Worm (Caenorhabditis elegans) whole organism, L4 larva: Measurements from ENCODE around the gene B0280.2.

Experiments used
- F49E8.2 ChIP-seq: sonication (generic microtip); optimal IDR thresholded peaks from 2 replicates; lab custom pipeline; 2016; ENCODE audit warnings: missing compliant biosample characterization, mild to moderate bottlenecking, missing genetic modification characterization, borderline replicate concordance
- T20F7.1 ChIP-seq: fragments of 200-800 bp; sonication (Bioruptor generic); optimal IDR thresholded peaks from 2 replicates; lab custom pipeline; 2018; ENCODE audit warnings: mild to moderate bottlenecking, missing genetic modification characterization, missing compliant biosample characterization
- Y105C5A.15 ChIP-seq: fragments of 200-800 bp; sonication (Bioruptor generic); IDR thresholded peaks from 2 replicates; pipeline ENCODE4 v1.3.6; 2022; ENCODE audit warnings: missing genetic modification characterization, missing compliant biosample characterization
- Y48G9A.11 ChIP-seq: fragments of 200-800 bp; sonication (Bioruptor generic); IDR thresholded peaks from 2 replicates; pipeline ENCODE4 v1.3.6; 2022; ENCODE audit warnings: missing genetic modification reagents, missing genetic modification characterization, missing compliant biosample characterization
- Y5F2A.4 ChIP-seq: fragments of 200-800 bp; sonication (Bioruptor generic); optimal IDR thresholded peaks from 2 replicates; lab custom pipeline; 2018; ENCODE audit warnings: mild to moderate bottlenecking, missing genetic modification characterization, missing compliant biosample characterization
- ZK337.2 ChIP-seq: fragments of 200-800 bp; sonication (Bioruptor generic); IDR thresholded peaks from 2 replicates; pipeline ENCODE4 v1.3.6; 2022; ENCODE audit warnings: missing genetic modification reagents, missing genetic modification characterization, missing compliant biosample characterization
- aha-1 ChIP-seq: fragments of 150-350 bp; peaks from one replicate; lab custom pipeline; 2014; ENCODE audit warnings: missing biosample characterization, missing genetic modification characterization
- attf-4 ChIP-seq: sonication (generic microtip); optimal IDR thresholded peaks from 3 replicates; lab custom pipeline; 2017; ENCODE audit warnings: missing biosample characterization, missing genetic modification characterization
- ceh-20 ChIP-seq: fragments of 200-800 bp; sonication (Bioruptor generic); IDR thresholded peaks from 2 replicates; pipeline ENCODE4 v1.3.6; 2022; ENCODE audit warnings: missing genetic modification reagents, missing genetic modification characterization, missing compliant biosample characterization
- ceh-62 ChIP-seq: sonication (generic microtip); optimal IDR thresholded peaks from 2 replicates; lab custom pipeline; 2017; ENCODE audit warnings: missing biosample characterization, missing genetic modification characterization
- ctbp-1 ChIP-seq: fragments of 200-800 bp; sonication (Bioruptor generic); IDR thresholded peaks from 2 replicates; pipeline ENCODE4 v1.3.6; 2022; ENCODE audit warnings: missing genetic modification reagents, missing genetic modification characterization, missing compliant biosample characterization
- daf-16 ChIP-seq, 3 experiments: sonication (generic microtip); optimal IDR thresholded peaks; 2 replicates each; lab custom pipeline; 2016 to 2017; ENCODE audit warnings: missing genetic modification characterization in 3 of 3, missing genetic modification reagents in 3 of 3, mild to moderate bottlenecking in 2 of 3, missing compliant biosample characterization in 2 of 3, missing biosample characterization in 1 of 3, moderate library complexity in 1 of 3
- daf-19 ChIP-seq: fragments of 200-800 bp; sonication (Bioruptor generic); conservative IDR thresholded peaks from 2 replicates; pipeline ENCODE4 v1.3.6; 2022; ENCODE audit warnings: missing genetic modification characterization, missing compliant biosample characterization
- dmd-8 ChIP-seq: fragments of 200-800 bp; sonication (Bioruptor generic); IDR thresholded peaks from 2 replicates; pipeline ENCODE4 v1.3.6; 2022; ENCODE audit warnings: missing genetic modification characterization, missing compliant biosample characterization
- dve-1 ChIP-seq: sonication (generic microtip); optimal IDR thresholded peaks from 2 replicates; lab custom pipeline; 2017; ENCODE audit warnings: antibody characterized with exemption, mild to moderate bottlenecking, missing genetic modification characterization, missing compliant biosample characterization; ENCODE audit not compliant: insufficient read depth
- egl-27 ChIP-seq: sonication (generic microtip); optimal IDR thresholded peaks from 3 replicates; lab custom pipeline; 2017; ENCODE audit warnings: missing biosample characterization, missing genetic modification reagents, missing genetic modification characterization
- hif-1 ChIP-seq, 2 experiments: sonication (generic microtip); optimal IDR thresholded peaks; 2 replicates each; lab custom pipeline; 2016 to 2017; ENCODE audit warnings: missing compliant biosample characterization in 2 of 2, missing genetic modification characterization in 2 of 2, missing genetic modification reagents in 2 of 2, missing genotype in 2 of 2, mild to moderate bottlenecking in 1 of 2
- lim-7 ChIP-seq: fragments of 200-800 bp; sonication (Bioruptor generic); IDR thresholded peaks from 2 replicates; pipeline ENCODE4 v1.3.6; 2022; ENCODE audit warnings: missing genetic modification characterization, missing compliant biosample characterization
- lin-1 ChIP-seq: fragments of 200-800 bp; sonication (Bioruptor generic); IDR thresholded peaks from 2 replicates; pipeline ENCODE4 v1.3.6; 2022; ENCODE audit warnings: missing genetic modification reagents, missing genetic modification characterization, missing compliant biosample characterization
- lin-29 ChIP-seq: fragments of 200-800 bp; sonication (Bioruptor generic); IDR thresholded peaks from 2 replicates; pipeline ENCODE4 v1.3.6; 2022; ENCODE audit warnings: missing genetic modification reagents, missing genetic modification characterization, missing compliant biosample characterization
- lin-39 ChIP-seq: fragments of 150-350 bp; optimal IDR thresholded peaks from 2 replicates; lab custom pipeline; 2014; ENCODE audit warnings: missing biosample characterization, missing genetic modification reagents, missing genetic modification characterization
- lsy-2 ChIP-seq, 2 experiments: fragments of 150-350 bp in 1 of 2; sonication (generic microtip) in 1 of 2; optimal IDR thresholded peaks; 2 replicates each; lab custom pipeline; 2014 to 2017; ENCODE audit warnings: missing biosample characterization in 2 of 2, missing genetic modification characterization in 2 of 2
- madf-9 ChIP-seq: fragments of 200-800 bp; sonication (Bioruptor generic); conservative IDR thresholded peaks from 2 replicates; pipeline ENCODE4 v1.3.6; 2022; ENCODE audit warnings: missing genetic modification reagents, missing genetic modification characterization, missing compliant biosample characterization
- mdl-1 ChIP-seq, 2 experiments: fragments of 150-350 bp in 1 of 2; sonication (generic microtip) in 1 of 2; optimal IDR thresholded peaks; 2 replicates each; lab custom pipeline; 2014 to 2017; ENCODE audit warnings: missing biosample characterization in 2 of 2, missing genetic modification characterization in 2 of 2
- mes-2 ChIP-seq: sonication (generic microtip); optimal IDR thresholded peaks from 2 replicates; lab custom pipeline; 2016; ENCODE audit warnings: missing genotype, mild to moderate bottlenecking, missing genetic modification characterization, missing compliant biosample characterization; ENCODE audit not compliant: poor library complexity, severe bottlenecking
- mxl-2 ChIP-seq: fragments of 200-800 bp; sonication (Bioruptor generic); conservative IDR thresholded peaks from 2 replicates; pipeline ENCODE4 v1.3.6; 2022; ENCODE audit warnings: missing genetic modification reagents, missing genetic modification characterization, missing compliant biosample characterization
- mxl-3 ChIP-seq: fragments of 200-800 bp; sonication (Bioruptor generic); optimal IDR thresholded peaks from 2 replicates; lab custom pipeline; 2018; ENCODE audit warnings: mild to moderate bottlenecking, missing genetic modification characterization, missing compliant biosample characterization
- nhr-102 ChIP-seq: sonication (generic microtip); optimal IDR thresholded peaks from 2 replicates; lab custom pipeline; 2016; ENCODE audit warnings: mild to moderate bottlenecking, missing genetic modification characterization, moderate library complexity, missing compliant biosample characterization
- nhr-237 ChIP-seq: sonication (generic microtip); optimal IDR thresholded peaks from 2 replicates; lab custom pipeline; 2017; ENCODE audit warnings: missing biosample characterization, missing genetic modification characterization
- nhr-25 ChIP-seq: sonication (generic microtip); optimal IDR thresholded peaks from 2 replicates; lab custom pipeline; 2017; ENCODE audit warnings: missing genetic modification characterization, mild to moderate bottlenecking, missing compliant biosample characterization, antibody characterized with exemption, moderate library complexity, borderline replicate concordance; ENCODE audit not compliant: insufficient read depth
- nhr-28 ChIP-seq: fragments of 150-350 bp; optimal IDR thresholded peaks from 2 replicates; lab custom pipeline; 2014; ENCODE audit warnings: missing biosample characterization, missing genetic modification characterization
- nhr-41 ChIP-seq: fragments of 200-800 bp; sonication (Bioruptor generic); IDR thresholded peaks from 2 replicates; pipeline ENCODE4 v1.3.6; 2022; ENCODE audit warnings: missing genetic modification reagents, missing genetic modification characterization, missing compliant biosample characterization
- nhr-48 ChIP-seq: sonication (generic microtip); optimal IDR thresholded peaks from 2 replicates; lab custom pipeline; 2016; ENCODE audit warnings: mild to moderate bottlenecking, missing genetic modification characterization, missing compliant biosample characterization
- nhr-6 ChIP-seq: fragments of 150-350 bp; optimal IDR thresholded peaks from 2 replicates; lab custom pipeline; 2014; ENCODE audit warnings: missing biosample characterization, missing genetic modification characterization
- pqm-1 ChIP-seq: sonication (generic microtip); optimal IDR thresholded peaks from 2 replicates; lab custom pipeline; 2017; ENCODE audit warnings: missing biosample characterization, missing genetic modification characterization
- set-16 ChIP-seq: fragments of 200-800 bp; sonication (Bioruptor generic); IDR thresholded peaks from 2 replicates; pipeline ENCODE4 v1.3.6; 2022; ENCODE audit warnings: missing genetic modification reagents, missing genetic modification characterization, missing compliant biosample characterization
- skn-1 ChIP-seq: fragments of 150-350 bp; optimal IDR thresholded peaks from 2 replicates; lab custom pipeline; 2014; ENCODE audit warnings: missing biosample characterization, missing genetic modification characterization
- snpc-1.2 ChIP-seq: fragments of 200-800 bp; sonication (Bioruptor generic); IDR thresholded peaks from 2 replicates; pipeline ENCODE4 v1.3.6; 2022; ENCODE audit warnings: missing genetic modification reagents, missing genetic modification characterization, missing compliant biosample characterization
- spr-1 ChIP-seq: sonication (generic microtip); optimal IDR thresholded peaks from 2 replicates; lab custom pipeline; 2016; ENCODE audit warnings: mild to moderate bottlenecking, missing genetic modification characterization, missing compliant biosample characterization
- tra-1 ChIP-seq: fragments of 200-800 bp; sonication (Bioruptor generic); IDR thresholded peaks from 2 replicates; pipeline ENCODE4 v1.3.6; 2022; ENCODE audit warnings: missing genetic modification reagents, missing genetic modification characterization, missing compliant biosample characterization
- unc-130 ChIP-seq: sonication (generic microtip); optimal IDR thresholded peaks from 2 replicates; lab custom pipeline; 2016; ENCODE audit warnings: missing genetic modification reagents, missing genetic modification characterization, missing compliant biosample characterization
- unc-39 ChIP-seq: sonication (generic microtip); optimal IDR thresholded peaks from 2 replicates; lab custom pipeline; 2017; ENCODE audit warnings: missing biosample characterization, missing genetic modification characterization
- zfp-2 ChIP-seq: sonication (generic microtip); optimal IDR thresholded peaks from 2 replicates; lab custom pipeline; 2016; ENCODE audit warnings: mild to moderate bottlenecking, missing genetic modification characterization, missing compliant biosample characterization
- zfp-3 ChIP-seq: fragments of 200-800 bp; sonication (Bioruptor generic); conservative IDR thresholded peaks from 2 replicates; pipeline ENCODE4 v1.3.6; 2022; ENCODE audit warnings: missing genetic modification reagents, missing genetic modification characterization, missing compliant biosample characterization
- ztf-11 ChIP-seq: fragments of 150-350 bp; optimal IDR thresholded peaks from 2 replicates; lab custom pipeline; 2014; ENCODE audit warnings: missing biosample characterization, missing genetic modification characterization

The B0280.2 gene

DNA sequence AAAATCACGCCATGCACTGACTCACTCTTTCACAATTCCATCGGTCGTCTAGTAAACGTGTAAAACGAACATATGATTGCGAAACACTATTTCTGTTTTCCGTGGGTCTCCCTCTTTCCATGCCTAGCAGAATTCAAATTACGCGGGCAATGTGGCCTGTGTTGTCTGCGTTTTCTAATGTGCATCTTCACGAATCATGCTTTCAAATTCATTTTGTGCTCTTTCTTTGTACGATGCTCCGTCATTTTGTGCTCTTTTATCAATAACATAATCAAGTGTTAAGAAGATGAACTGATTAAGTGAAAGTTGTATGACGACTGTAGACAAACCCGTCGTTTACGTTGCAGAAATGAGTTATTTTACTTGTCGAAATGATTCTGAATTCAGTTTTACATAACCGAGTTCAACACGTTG, 41.4 kb downstream of the B0280.2 start (continued):
- peak; percentile 67 for TF ChIP-seq mxl-3 (GFP tag; lab: Kevin White, UChicago)
- no peak for TF ChIP-seq egl-27 (tag; lab: Kevin White, UChicago)
- peak in 1 of 2 experiments; percentile 28 for TF ChIP-seq daf-16 (GFP tag; optimal IDR thresholded peaks at IDR 0.05; lab: Kevin White, UChicago)
- peak; percentile 92 for TF ChIP-seq daf-16 (tag; optimal IDR thresholded peaks at IDR 0.05; lab: Kevin White, UChicago)
- no peak for TF ChIP-seq lim-7 (GFP tag; lab: Robert Waterston, UW)
- peak; percentile 60 for TF ChIP-seq nhr-48 (tag; lab: Kevin White, UChicago)
- TF ChIP-seq hif-1 (tag; optimal IDR thresholded peaks at IDR 0.05; lab: Kevin White, UChicago): peak in 1 of 2 experiments; percentile 63
- peak; percentile 58 for TF ChIP-seq nhr-6 (tag; lab: Kevin White, UChicago)
- no peak for TF ChIP-seq unc-130
- TF ChIP-seq unc-39: no peak
- no peak for TF ChIP-seq ceh-20 (GFP tag; lab: Robert Waterston, UW)
- peak in 1 of 2 experiments; percentile 83 for TF ChIP-seq mdl-1 (tag; optimal IDR thresholded peaks at IDR 0.05; lab: Kevin White, UChicago)
- no peak for TF ChIP-seq snpc-1.2 (GFP tag; lab: Robert Waterston, UW)
- peak; percentile 87 for TF ChIP-seq nhr-28 (tag; lab: Kevin White, UChicago)

DNA sequence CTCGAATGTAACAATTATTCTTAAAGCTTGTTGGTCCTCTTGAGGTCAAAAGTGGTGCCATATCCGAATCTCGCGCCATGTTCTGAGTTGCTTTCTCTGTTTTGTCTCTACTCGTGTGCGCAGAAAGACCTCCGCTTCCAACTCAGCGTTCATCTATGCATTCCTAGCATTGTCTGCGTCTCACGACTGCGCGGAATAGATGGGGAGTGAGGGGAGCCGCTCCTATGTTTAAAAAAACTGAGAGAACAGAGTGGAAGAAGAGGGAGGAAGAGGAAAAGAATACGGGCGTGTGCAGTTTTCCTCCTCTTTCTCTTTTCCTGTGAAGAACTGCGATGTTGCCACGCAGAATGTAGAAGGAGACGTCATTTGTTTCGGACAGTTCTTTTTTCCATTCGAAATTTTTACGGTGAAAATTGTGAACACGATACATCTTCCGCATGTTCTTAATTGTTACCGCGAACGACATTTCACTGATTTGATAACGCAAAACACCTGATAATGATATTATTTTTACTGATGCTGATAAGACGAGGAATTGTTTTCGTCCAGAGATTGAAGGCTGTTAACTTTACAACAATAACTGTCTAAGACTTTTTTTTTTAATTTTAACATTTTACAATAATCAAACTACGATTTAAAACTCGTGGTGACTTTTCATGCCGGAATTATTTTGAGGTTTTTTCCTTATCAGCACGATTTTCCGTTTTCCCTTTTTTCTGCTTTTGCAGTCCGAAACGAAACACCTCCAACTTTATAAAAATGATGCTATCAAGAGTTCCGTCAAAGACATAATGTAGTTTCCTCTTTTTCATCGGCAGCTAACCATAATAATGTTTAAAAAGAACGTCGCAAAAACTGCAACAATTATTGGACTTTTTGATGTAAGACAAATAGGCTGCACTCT, 42.5 kb downstream of the B0280.2 start:
- TF ChIP-seq nhr-25 (tag; lab: Kevin White, UChicago): no peak
- TF ChIP-seq egl-27 (tag; lab: Kevin White, UChicago): no peak
- no peak for TF ChIP-seq lin-39
- TF ChIP-seq daf-19: no peak
- no peak for TF ChIP-seq nhr-237 (tag; lab: Kevin White, UChicago)
- TF ChIP-seq zfp-3 (GFP tag; lab: Robert Waterston, UW): no peak
- no peak for TF ChIP-seq nhr-102 (tag; lab: Kevin White, UChicago)
- no peak for TF ChIP-seq aha-1
- no peak for TF ChIP-seq mxl-3 (GFP tag; lab: Kevin White, UChicago)
- TF ChIP-seq zfp-2 (tag; lab: Kevin White, UChicago): no peak
- peak; percentile 29 for TF ChIP-seq nhr-6 (tag; lab: Kevin White, UChicago)
- no peak for TF ChIP-seq lin-29 (GFP tag; lab: Robert Waterston, UW)
- no peak for TF ChIP-seq tra-1 (GFP tag; lab: Robert Waterston, UW)
- no peak for TF ChIP-seq ctbp-1 (GFP tag; lab: Robert Waterston, UW)
- TF ChIP-seq dmd-8 (GFP tag; lab: Robert Waterston, UW): no peak
- no peak for TF ChIP-seq Y5F2A.4 (GFP tag; lab: Kevin White, UChicago)
- no peak for TF ChIP-seq ZK337.2 (GFP tag; lab: Robert Waterston, UW)
- no peak for TF ChIP-seq skn-1 (tag; lab: Kevin White, UChicago)
- 0 out of 2 replicates have a peak, but pooled peaks have one; percentile 37 for TF ChIP-seq lin-1 (GFP tag; lab: Robert Waterston, UW)
- TF ChIP-seq Y48G9A.11 (GFP tag; lab: Robert Waterston, UW): no peak
- no peak for TF ChIP-seq snpc-1.2 (GFP tag; lab: Robert Waterston, UW)
- no peak for TF ChIP-seq mxl-2 (GFP tag; lab: Robert Waterston, UW)
- 0 out of 2 replicates have a peak, but pooled peaks have one; percentile 23 for TF ChIP-seq madf-9
- TF ChIP-seq spr-1 (tag; lab: Kevin White, UChicago): no peak
- TF ChIP-seq pqm-1 (tag; lab: Kevin White, UChicago): peak; percentile 84
- TF ChIP-seq hif-1 (tag; optimal IDR thresholded peaks at IDR 0.05; lab: Kevin White, UChicago): peak in 1 of 2 experiments; percentile 20
- peak; percentile 19 for TF ChIP-seq T20F7.1 (GFP tag; lab: Kevin White, UChicago)
- no peak for TF ChIP-seq lim-7 (GFP tag; lab: Robert Waterston, UW)
- no peak for TF ChIP-seq F49E8.2 (tag; lab: Kevin White, UChicago)
- TF ChIP-seq attf-4 (tag; lab: Kevin White, UChicago): no peak
- TF ChIP-seq mes-2 (tag; lab: Kevin White, UChicago): peak; percentile 51
- peak; percentile 12 for TF ChIP-seq dve-1 (tag; lab: Kevin White, UChicago)
- TF ChIP-seq set-16 (GFP tag; lab: Robert Waterston, UW): peak; percentile 31
- TF ChIP-seq lsy-2 (tag; optimal IDR thresholded peaks at IDR 0.05; lab: Kevin White, UChicago): peak in 1 of 2 experiments; percentile 57
- no peak for TF ChIP-seq ceh-62
- TF ChIP-seq ztf-11 (tag; lab: Kevin White, UChicago): no peak
- TF ChIP-seq Y105C5A.15 (GFP tag; lab: Robert Waterston, UW): no peak
- TF ChIP-seq nhr-41 (GFP tag; lab: Robert Waterston, UW): no peak
